Fruit fly (Drosophila melanogaster) S2 (cell line): Measurements from ENCODE around the gene Or35a.
A peak's percentile ranks its signal among the peaks of the same experiment; 100 is the strongest.
"Not testable (repeated sequence)": the region's sequence is repeated elsewhere in the genome, so short reads cannot be mapped to it uniquely, and the experiment has no call there.

Experiments used
- CG8478 ChIP-seq: fragments of >200 bp; optimal IDR thresholded peaks from 2 replicates; lab custom pipeline; 2018
- CTCF ChIP-seq, 2 experiments: fragments of >200 bp; optimal IDR thresholded peaks; 2 replicates each; lab custom pipeline; 2018

Gene Or35a

DNA sequence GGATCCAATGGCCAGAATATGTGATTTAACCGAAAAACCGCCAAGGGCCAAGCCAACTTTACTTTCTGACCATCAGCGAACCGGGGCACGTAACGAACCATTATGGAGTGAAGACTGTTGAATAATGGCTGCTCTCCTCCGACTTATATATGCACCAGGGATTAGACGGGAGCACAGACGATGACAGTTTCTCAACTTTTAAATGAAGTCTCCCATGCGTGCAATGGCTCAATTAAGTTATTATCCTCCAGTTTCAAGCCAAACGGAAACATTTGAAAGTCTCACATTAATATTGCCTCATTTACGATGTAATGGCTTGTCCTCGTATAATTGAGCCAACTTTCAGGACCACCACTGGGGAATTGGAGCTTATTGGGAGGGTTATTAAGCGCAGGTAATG, at the start of gene Or35a:
Gene Or35a, minus strand, starts transcription at position 101 of the 400 bp plus-strand sequence.
- TF ChIP-seq CG8478 (lab: Kevin White, UChicago), result no peak
- no peak for TF ChIP-seq CTCF (optimal IDR thresholded peaks at IDR 0.05; lab: Kevin White, UChicago)

DNA sequence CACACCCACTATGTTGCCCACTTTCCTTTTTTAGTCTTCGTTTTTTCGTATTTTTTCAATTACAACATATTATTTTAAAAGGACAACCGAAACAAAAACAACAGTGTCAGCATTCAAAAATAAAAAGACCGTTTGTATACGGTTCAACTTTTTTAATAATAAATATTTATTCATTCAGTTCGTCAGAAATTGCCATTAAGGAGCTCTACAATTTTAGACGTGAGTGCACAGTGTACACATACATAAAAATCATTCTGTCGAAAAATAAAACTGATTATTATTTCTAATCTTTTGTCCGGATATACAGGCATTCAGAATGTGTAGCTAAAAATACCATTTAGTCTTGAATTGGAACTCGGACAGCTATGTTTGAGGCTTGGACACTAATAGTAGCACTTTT, 46.5 kb upstream of the Or35a start, which contains the start of gene CG18478:
Gene CG18478, plus strand, starts transcription at position 301 of the 400 bp plus-strand sequence.
- not testable (repeated sequence) for TF ChIP-seq CG8478 (lab: Kevin White, UChicago); CTCF (optimal IDR thresholded peaks at IDR 0.05; lab: Kevin White, UChicago)

DNA sequence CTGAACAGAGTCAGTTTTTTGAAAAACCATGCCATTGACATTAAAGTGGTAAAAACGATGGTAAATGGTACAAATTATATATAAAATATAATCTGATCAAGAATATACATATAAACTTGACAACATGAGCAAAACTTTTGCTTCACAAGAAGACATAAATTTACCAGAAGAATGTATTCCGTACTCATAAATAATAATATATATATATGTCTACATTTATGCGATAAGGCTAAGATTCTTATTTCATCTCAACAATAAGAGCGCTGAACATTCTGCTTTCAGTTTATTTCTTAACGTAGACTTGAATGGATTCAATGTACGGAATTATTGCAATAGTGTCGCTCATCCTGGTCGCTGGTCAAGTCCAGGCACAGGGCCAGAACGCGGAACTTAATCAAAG, 37.4 kb upstream of the Or35a start, which contains the start of gene CG18477:
Gene CG18477, plus strand, starts transcription at position 301 of the 400 bp plus-strand sequence.
- not testable (repeated sequence) for TF ChIP-seq CTCF (optimal IDR thresholded peaks at IDR 0.05; lab: Kevin White, UChicago); CG8478 (lab: Kevin White, UChicago)

DNA sequence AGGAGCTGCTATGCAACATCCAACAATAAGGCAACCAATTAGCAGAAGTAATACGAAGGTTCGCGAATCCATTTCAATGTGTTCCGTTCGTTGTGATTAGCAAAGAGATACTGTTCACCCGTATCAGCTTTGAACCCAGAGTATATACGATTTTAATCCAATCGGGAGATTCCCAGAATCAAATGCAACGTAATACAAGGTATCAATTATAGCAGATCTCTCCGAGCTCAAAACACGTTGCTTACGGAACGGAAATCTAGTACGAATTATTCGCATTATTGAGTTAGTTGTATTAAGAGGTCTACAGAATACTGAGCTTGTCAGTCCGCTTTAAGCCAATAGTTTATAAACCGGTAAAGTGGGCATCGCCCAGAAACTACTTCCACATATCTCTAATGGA, 36.0 kb upstream of the Or35a start, which contains the start of gene CG44141:
Gene CG44141, minus strand, starts transcription at position 101 of the 400 bp plus-strand sequence.
- TF ChIP-seq CTCF (optimal IDR thresholded peaks at IDR 0.05; lab: Kevin White, UChicago); CG8478 (lab: Kevin White, UChicago): not testable (repeated sequence)

DNA sequence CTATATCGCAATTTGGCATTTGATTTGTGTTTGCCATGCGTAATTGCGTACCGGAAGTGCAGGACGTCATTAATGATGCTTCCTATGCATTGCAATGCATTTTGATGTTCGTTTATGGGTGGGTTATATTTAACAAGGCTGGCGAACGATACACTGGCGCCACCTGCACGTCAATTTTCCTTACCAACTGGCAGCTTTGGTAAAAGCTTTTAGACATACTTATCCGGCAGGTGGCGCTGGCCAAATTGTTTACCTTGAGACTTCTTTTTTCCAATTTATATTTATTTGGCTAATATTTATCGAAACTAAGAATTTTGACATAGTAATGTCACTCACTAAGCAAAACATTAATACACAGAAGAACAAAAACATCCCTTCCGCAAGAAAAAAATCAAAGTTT, 20.4 kb upstream of the Or35a start:
- TF ChIP-seq CTCF (optimal IDR thresholded peaks at IDR 0.05; lab: Kevin White, UChicago) (peak; percentile 78 to 81), CG8478 (lab: Kevin White, UChicago) (no peak)

DNA sequence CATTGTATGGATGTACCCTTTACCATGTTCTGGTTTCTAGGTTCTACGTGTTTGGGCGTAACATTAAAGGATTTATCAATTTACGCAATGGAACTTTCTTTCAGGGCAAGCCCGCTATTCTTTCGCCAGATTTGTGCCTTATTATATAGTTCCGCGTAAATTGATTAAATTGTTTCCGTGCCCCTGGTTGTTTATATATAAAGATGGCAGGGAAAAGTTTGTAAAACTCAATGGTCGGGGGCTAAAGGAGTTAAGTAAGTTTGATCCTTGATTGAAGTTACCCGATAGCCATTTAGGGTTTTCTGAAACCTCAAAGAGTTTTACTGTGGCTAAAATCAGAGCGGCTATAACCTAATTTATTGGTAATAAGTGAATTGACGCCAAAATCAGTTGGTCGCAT, 18.3 kb upstream of the Or35a start:
- no peak for TF ChIP-seq CTCF (optimal IDR thresholded peaks at IDR 0.05; lab: Kevin White, UChicago)
- TF ChIP-seq CG8478 (lab: Kevin White, UChicago), result no peak

DNA sequence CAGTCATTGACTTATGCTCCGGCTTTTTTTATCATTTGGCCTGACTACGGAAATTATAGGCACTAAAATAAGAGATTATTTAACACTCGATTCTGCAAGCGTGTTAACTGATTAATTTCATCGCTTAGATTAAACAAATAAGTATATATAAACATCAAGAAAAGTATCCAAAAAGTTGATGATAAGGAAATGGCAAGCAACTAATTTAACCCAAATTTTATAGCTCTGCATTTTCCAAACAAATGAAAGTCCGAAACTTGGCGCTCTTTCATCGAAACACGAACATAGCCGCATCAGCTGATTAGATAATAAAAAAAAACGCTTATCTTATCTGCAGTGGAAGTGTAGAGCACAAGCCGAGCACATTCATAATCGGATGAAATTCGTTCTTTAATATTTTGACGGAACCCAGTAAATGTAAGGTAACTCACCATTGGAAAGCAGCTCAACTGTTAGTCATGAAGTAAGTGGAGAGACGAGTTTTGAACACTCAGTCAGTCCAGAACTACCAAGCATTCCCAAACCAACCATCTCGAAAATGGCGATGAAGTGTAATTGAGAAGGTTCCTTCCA, 6.3 kb upstream of the Or35a start, which contains the start of gene CG18480:
Gene CG18480, plus strand, starts transcription at position 407 of the 573 bp plus-strand sequence.
- TF ChIP-seq CTCF (optimal IDR thresholded peaks at IDR 0.05; lab: Kevin White, UChicago), result no peak

DNA sequence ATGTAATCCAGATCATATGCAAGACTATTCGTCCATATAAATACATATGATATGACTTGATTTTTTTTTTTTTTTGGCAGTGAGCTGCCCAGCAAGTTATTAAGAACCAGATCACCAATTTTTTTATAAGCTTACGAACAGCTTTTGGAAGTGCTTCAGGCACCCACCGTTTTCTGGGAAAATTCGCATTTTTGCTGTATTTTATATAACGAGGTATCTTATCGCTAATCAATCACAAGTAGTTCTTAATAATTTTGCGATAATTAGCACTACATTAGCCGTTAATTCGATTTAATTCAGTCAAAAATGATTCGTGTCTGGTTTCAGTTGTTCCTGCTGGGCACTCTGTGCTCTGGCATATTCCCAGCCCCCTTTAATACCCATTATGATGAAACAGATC, 5.0 kb upstream of the Or35a start, which contains the start of gene CG7631:
Gene CG7631, plus strand, starts transcription at position 301 of the 400 bp plus-strand sequence.
- TF ChIP-seq CG8478 (lab: Kevin White, UChicago), result no peak
- no peak for TF ChIP-seq CTCF (optimal IDR thresholded peaks at IDR 0.05; lab: Kevin White, UChicago)

DNA sequence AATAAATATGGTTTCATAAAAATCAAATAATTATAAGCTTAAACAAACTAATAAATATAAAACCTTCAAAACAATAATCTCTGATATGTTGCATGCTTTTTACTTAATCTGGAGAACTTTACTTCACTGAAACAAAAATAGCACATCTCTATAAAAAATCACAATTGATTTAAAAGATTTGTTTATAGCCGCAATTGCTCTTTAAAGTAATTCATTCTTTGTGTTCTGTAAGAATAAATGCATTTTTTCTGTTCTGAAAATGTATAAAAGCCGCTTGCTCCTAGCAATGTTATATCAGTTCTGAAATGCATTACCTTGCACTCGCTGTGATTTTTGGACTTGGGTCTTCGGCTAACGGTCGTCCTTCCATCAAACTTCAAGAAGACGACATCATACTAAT, 6.7 kb downstream of the Or35a start, which contains the start of gene CG11865:
Gene CG11865, plus strand, starts transcription at position 301 of the 400 bp plus-strand sequence.
- no peak for TF ChIP-seq CG8478 (lab: Kevin White, UChicago)
- no peak for TF ChIP-seq CTCF (optimal IDR thresholded peaks at IDR 0.05; lab: Kevin White, UChicago)

DNA sequence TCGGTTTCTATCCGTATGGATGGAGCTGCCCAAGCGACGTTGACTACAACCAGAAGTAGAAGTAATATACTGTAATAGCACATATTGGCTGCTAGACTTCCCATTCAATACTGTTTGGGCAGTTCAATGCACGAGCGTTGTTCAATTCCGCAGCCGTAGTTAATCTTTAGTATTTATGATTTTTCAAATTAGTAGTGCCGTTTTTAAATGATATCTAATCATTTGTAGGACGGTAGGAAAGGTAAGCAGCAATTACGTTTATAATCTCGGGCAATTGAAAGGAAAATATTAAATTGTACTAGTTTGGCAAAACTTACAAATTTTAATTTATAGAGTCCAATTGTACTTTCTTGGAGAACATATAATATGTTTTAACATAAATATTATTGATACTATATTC, 7.1 kb downstream of the Or35a start, which contains the start of gene CG15253:
Gene CG15253, minus strand, starts transcription at position 101 of the 400 bp plus-strand sequence.
- TF ChIP-seq CG8478 (lab: Kevin White, UChicago), result no peak
- TF ChIP-seq CTCF (optimal IDR thresholded peaks at IDR 0.05; lab: Kevin White, UChicago), result no peak

DNA sequence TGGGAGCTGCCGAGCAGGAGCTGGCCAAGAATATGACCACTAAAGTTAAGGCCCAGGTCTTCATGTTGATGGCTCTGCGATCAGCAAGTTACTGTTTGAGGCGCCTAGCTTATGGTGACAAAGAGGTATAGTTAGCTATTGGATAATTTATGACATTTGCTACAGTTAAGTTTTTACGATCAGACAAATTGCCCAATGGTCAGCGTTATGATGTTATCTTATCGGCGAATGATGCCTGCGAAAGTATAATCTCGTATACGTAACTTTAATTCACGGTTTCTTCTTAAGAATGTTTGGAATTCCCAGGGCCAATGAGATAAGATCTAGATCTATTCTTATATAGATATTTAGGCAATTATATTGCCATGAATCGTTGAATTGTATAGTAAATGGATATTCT, 8.6 kb downstream of the Or35a start, which contains the start of gene CG15254:
Gene CG15254, minus strand, starts transcription at position 101 of the 400 bp plus-strand sequence.
- TF ChIP-seq CG8478 (lab: Kevin White, UChicago) (no peak), CTCF (optimal IDR thresholded peaks at IDR 0.05; lab: Kevin White, UChicago) (no peak)

DNA sequence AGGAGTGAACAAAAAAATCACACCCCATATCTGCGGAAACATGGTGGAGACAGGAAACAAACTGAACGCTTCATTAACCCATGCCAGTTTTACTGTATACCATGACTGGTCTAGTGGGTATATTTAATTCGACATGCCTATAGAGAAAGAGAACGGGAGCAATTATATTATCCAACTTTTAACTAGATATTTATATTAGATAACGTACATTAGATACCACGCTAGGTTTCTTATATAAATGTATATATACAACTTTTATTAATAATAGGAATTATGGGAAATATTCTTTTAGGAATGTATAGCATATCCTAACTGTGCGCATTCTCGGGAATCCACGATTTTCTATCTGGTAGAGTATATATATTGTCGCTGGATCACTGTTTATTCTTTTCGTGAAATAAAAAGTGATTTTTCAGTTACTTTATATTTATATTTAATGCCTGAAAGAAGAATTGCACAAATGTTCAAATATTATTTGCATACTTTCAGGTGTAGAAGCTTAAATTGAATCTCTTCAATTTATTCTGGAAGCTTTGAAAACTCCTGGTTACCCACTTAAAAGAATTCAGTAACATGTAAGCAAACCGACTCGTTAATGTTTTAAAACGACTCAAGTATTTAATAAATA, 10.0 kb downstream of the Or35a start, which contains the start of gene Semp1:
Gene Semp1, minus strand, starts transcription at position 51 of the 628 bp plus-strand sequence.
- TF ChIP-seq CG8478 (lab: Kevin White, UChicago), result no peak
- no peak for TF ChIP-seq CTCF (optimal IDR thresholded peaks at IDR 0.05; lab: Kevin White, UChicago)

DNA sequence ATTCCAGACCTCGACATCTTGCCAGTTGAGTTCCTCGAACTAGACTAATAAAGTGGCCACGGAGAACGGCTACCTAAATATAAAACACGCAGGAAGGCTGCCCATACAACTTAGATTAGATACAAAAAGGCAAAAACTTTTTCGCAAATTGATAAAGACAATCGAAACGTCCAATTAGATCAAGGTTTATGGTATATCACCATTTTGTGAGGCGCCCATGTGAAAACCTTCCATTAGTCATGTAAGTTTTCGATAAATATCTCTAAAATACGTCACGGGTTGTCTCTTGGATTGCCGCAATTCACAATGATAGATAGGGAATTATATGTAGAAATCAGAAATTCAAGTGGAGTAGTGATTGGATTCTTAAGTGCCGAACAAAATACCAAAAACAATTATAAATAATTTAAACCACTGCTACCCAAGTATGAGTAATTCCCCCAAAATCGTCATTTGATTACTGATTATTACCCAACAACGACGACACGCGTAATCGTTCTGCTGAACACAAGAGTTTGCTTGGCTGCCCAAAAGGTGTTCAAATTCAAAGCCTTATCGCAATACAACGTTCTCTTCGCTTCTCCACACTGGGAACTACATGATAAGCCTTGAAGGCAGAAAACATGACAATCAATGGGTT, 11.6 kb downstream of the Or35a start, which contains the start of gene CG15255:
Gene CG15255, minus strand, starts transcription at position 51 of the 640 bp plus-strand sequence.
- TF ChIP-seq CG8478 (lab: Kevin White, UChicago) (no peak), CTCF (optimal IDR thresholded peaks at IDR 0.05; lab: Kevin White, UChicago) (no peak)

DNA sequence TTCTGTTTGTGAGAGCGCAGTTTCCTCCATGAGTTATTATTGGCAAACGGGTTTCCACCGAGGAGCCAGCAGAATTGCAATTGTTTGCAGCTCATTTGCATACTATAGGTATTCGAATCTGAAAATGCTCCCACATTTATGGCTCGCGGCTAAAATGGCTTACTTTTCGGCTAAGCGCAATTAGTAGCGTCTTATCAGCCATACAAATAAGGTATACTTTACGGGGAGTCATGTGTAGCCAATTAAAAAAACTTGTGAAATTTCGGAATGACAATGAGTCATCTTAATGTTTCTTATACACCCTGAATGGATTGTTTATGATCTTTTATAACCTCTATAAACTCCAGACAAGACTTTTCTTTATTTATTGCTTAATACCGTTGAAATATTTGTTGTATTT, 14.2 kb downstream of the Or35a start:
- TF ChIP-seq CG8478 (lab: Kevin White, UChicago) (no peak), CTCF (optimal IDR thresholded peaks at IDR 0.05; lab: Kevin White, UChicago) (no peak)
